Worm (Caenorhabditis elegans): ENCODE results near the gene ift-43.

ce11 chrII:5638059-5638458, 22.5 kb downstream of the ift-43 start, which contains the start of gene F59E12.3:
- no peak for TF ChIP-seq ama-1 (optimal IDR thresholded peaks at IDR 0.05)
- no peak for TF ChIP-seq nhr-77 (tag; optimal IDR thresholded peaks at IDR 0.05)
- no peak for TF ChIP-seq ztf-11 (tag; optimal IDR thresholded peaks at IDR 0.05)
- TF ChIP-seq nhr-28 (tag; optimal IDR thresholded peaks at IDR 0.05): no peak
- TF ChIP-seq nhr-237 (tag; optimal IDR thresholded peaks at IDR 0.05): no peak

Data from whole organism, L3 larva.